Worm (Caenorhabditis elegans) whole organism, L2 larva: ENCODE data around the gene T14A8.2.

Experiments used
- C34F6.9 ChIP-seq: fragments of 150-350 bp; optimal IDR thresholded peaks from 2 replicates; lab custom pipeline; 2014; ENCODE audit warnings: missing biosample characterization, missing genetic modification characterization
- F13H6.1 ChIP-seq: sonication (generic microtip); optimal IDR thresholded peaks from 2 replicates; lab custom pipeline; 2016; ENCODE audit warnings: missing genetic modification characterization, missing compliant biosample characterization
- ZK546.5 ChIP-seq: sonication (generic microtip); optimal IDR thresholded peaks from 2 replicates; lab custom pipeline; 2017; ENCODE audit warnings: missing biosample characterization, missing genetic modification characterization
- alr-1 ChIP-seq: fragments of 150-350 bp; optimal IDR thresholded peaks from 2 replicates; lab custom pipeline; 2014; ENCODE audit warnings: missing biosample characterization, missing genetic modification characterization
- aly-2 ChIP-seq: fragments of 150-350 bp; optimal IDR thresholded peaks from 2 replicates; lab custom pipeline; 2014; ENCODE audit warnings: missing biosample characterization, missing genetic modification characterization
- ceh-16 ChIP-seq: fragments of 150-350 bp; optimal IDR thresholded peaks from 2 replicates; lab custom pipeline; 2014; ENCODE audit warnings: missing biosample characterization, missing genetic modification characterization
- ceh-82 ChIP-seq: fragments of 150-350 bp; optimal IDR thresholded peaks from 2 replicates; lab custom pipeline; 2014; ENCODE audit warnings: missing biosample characterization, missing genetic modification characterization
- crh-2 ChIP-seq: sonication (generic microtip); optimal IDR thresholded peaks from 2 replicates; lab custom pipeline; 2017; ENCODE audit warnings: missing biosample characterization, missing genetic modification characterization
- elt-3 ChIP-seq: sonication (generic microtip); optimal IDR thresholded peaks from 2 replicates; lab custom pipeline; 2017; ENCODE audit warnings: missing biosample characterization, missing genetic modification characterization
- fos-1 ChIP-seq: fragments of 150-350 bp; optimal IDR thresholded peaks from 2 replicates; lab custom pipeline; 2014; ENCODE audit warnings: missing biosample characterization, missing genetic modification characterization
- lin-13 ChIP-seq: fragments of 150-350 bp; optimal IDR thresholded peaks from 2 replicates; lab custom pipeline; 2014; ENCODE audit warnings: missing biosample characterization, missing genetic modification reagents, missing genetic modification characterization
- lsy-2 ChIP-seq, 2 experiments: fragments of 150-350 bp in 1 of 2; sonication (generic microtip) in 1 of 2; optimal IDR thresholded peaks; 2 replicates each; lab custom pipeline; 2014 to 2017; ENCODE audit warnings: missing biosample characterization in 2 of 2, missing genetic modification characterization in 2 of 2
- nhr-129 ChIP-seq: fragments of 150-350 bp; optimal IDR thresholded peaks from 2 replicates; lab custom pipeline; 2014; ENCODE audit warnings: missing biosample characterization, missing genetic modification characterization
- nhr-21 ChIP-seq: fragments of 150-350 bp; optimal IDR thresholded peaks from 2 replicates; lab custom pipeline; 2014; ENCODE audit warnings: missing biosample characterization, missing genetic modification characterization
- nhr-77 ChIP-seq: fragments of 150-350 bp; optimal IDR thresholded peaks from 2 replicates; lab custom pipeline; 2014; ENCODE audit warnings: missing biosample characterization, missing genetic modification characterization
- sem-4 ChIP-seq: fragments of 150-350 bp; optimal IDR thresholded peaks from 2 replicates; lab custom pipeline; 2014; ENCODE audit warnings: missing biosample characterization, missing genetic modification reagents, missing genetic modification characterization
- sma-3 ChIP-seq: sonication (generic microtip); optimal IDR thresholded peaks from 2 replicates; lab custom pipeline; 2016; ENCODE audit warnings: missing genetic modification reagents, missing genetic modification characterization, missing compliant biosample characterization
- sma-9 ChIP-seq, 2 experiments: fragments of 150-350 bp in 1 of 2; sonication (generic microtip) in 1 of 2; optimal IDR thresholded peaks; 2 replicates each; lab custom pipeline; 2014 to 2016; ENCODE audit warnings: missing genetic modification characterization in 2 of 2, mild to moderate bottlenecking in 1 of 2, missing biosample characterization in 1 of 2, missing compliant biosample characterization in 1 of 2, missing genetic modification reagents in 1 of 2, moderate library complexity in 1 of 2
- unc-55 ChIP-seq: fragments of 150-350 bp; sonication (generic microtip); optimal IDR thresholded peaks from 3 replicates; lab custom pipeline; 2014; ENCODE audit warnings: missing biosample characterization, missing genetic modification reagents, missing genetic modification characterization
- unc-62 ChIP-seq: fragments of 150-350 bp; optimal IDR thresholded peaks from 2 replicates; lab custom pipeline; 2014; ENCODE audit warnings: missing biosample characterization, missing genetic modification reagents, missing genetic modification characterization
- ztf-11 ChIP-seq: sonication (generic microtip); optimal IDR thresholded peaks from 2 replicates; lab custom pipeline; 2017; ENCODE audit warnings: missing biosample characterization, missing genetic modification characterization
- ztf-4 ChIP-seq: fragments of 150-350 bp; optimal IDR thresholded peaks from 2 replicates; lab custom pipeline; 2014; ENCODE audit warnings: missing biosample characterization, missing genetic modification characterization

Gene T14A8.2

DNA sequence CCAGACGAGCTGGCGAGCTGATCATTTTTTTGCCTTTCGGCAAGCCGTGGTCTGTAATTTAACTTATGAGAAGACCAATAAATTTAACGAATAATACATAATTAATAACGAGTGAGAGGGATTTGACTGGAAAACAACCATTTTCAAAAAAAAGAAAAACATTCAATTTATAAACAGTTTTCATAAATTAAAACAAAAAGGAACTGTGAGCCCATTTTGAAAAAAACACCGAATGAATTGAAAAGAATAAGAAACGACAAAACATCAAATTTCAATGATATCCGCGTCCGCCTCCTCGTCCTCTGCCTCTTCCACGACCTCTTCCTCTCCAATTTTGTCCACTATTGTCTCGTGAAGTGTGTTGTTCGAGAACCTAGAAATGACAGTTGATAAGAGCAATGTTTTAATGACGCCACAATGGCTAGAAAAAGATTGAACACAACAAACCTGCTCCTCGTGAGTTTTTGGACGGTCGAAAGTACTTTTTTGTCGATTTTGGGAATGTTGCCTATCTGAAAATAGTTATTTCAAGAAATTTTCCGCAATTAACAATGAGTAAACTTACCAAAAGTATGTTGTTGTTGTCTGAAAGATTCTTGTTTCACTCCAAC, 38.5 kb downstream of the T14A8.2 start, which contains the start of gene tag-321:
tag-321 (minus strand) TSS at position 51 of the 611 bp plus-strand sequence.
- TF ChIP-seq fos-1 (tag; lab: Kevin White, UChicago) (peak; percentile 26), F13H6.1 (tag; lab: Kevin White, UChicago) (no peak), ztf-11 (no peak), sma-9 (GFP tag; optimal IDR thresholded peaks at IDR 0.05; lab: Kevin White, UChicago) (peak; percentile 18), sma-9 (tag; optimal IDR thresholded peaks at IDR 0.05; lab: Kevin White, UChicago) (no peak), unc-62 (GFP tag; lab: Kevin White, UChicago) (no peak), elt-3 (no peak), alr-1 (tag; lab: Kevin White, UChicago) (no peak), nhr-21 (tag; lab: Kevin White, UChicago) (no peak), nhr-129 (no peak), unc-55 (GFP tag; lab: Kevin White, UChicago) (no peak), ceh-82 (no peak), ztf-4 (tag; lab: Kevin White, UChicago) (no peak)

DNA sequence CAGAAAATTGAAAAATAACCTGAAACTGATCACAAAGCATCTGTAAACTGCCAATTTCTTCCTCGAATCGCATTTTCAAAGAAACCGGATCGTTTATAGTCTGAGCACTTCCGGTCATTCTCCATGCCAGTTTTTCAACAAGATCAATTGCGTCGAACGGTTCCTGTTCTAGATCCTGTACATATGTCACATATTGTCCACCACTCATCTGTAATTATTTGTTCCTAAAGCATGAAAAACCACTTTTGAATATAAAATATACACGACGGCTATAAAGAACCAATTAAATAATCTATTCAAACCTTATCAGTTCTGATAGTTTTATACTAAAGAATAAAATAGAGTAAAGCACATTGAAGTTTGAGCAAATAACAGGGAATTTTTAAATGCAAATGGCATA, 40.1 kb downstream of the T14A8.2 start, which contains the start of gene sec-10:
sec-10 (minus strand) TSS at position 208 of the 400 bp plus-strand sequence.
- TF ChIP-seq ZK546.5 (no peak), fos-1 (tag; lab: Kevin White, UChicago) (peak; percentile 17)

DNA sequence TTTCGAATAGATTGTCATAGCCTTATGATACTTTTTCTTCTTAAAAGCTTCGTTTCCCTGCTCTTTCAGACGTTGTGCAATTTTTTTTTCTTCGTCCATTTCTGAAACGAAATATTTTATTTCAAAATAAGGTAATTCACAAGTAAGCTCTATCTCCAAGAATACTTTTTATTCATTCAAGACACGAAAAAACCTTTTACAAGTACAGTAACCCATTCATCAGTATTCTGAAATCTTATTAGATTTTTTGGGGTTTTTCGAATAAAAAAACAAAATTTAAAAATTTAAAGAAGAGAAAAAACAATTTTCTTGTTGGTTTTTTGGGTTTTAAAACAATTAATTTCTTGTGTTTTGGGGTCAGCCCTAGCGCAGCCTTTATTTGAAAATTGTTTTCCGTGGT, 43.6 kb downstream of the T14A8.2 start, which contains the start of gene rpap-3:
rpap-3 (minus strand) TSS at position 101 of the 400 bp plus-strand sequence.
- no peak for TF ChIP-seq sma-3
- no peak for TF ChIP-seq ceh-16 (tag; lab: Kevin White, UChicago)
- TF ChIP-seq nhr-77 (tag; lab: Kevin White, UChicago): no peak
- no peak for TF ChIP-seq crh-2

DNA sequence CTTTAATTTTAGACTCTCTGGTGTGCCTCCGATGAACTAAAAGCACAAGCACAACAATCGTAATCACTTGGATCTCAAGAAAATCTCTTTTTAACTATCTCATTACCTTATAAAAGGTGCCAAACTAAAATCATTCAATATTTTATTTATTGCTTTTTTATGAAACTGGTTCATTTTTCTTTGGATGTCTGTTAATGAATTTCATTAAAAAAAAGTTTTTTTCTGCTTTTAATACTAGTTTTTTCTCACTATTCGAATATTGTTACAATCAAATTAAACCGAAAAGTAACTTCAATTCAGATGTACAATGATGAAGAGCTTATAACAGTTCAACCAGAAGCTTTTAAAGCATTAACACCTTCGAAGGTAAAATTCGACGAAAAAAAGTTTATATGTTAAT, 46.7 kb downstream of the T14A8.2 start, which contains the start of gene swd-2.1:
swd-2.1 (plus strand) TSS at position 301 of the 400 bp plus-strand sequence.
- no peak for TF ChIP-seq nhr-77 (tag; lab: Kevin White, UChicago)
- TF ChIP-seq sem-4 (tag; lab: Kevin White, UChicago): no peak
- no peak for TF ChIP-seq crh-2
- no peak for TF ChIP-seq fos-1 (tag; lab: Kevin White, UChicago)
- no peak for TF ChIP-seq aly-2 (tag; lab: Kevin White, UChicago)

DNA sequence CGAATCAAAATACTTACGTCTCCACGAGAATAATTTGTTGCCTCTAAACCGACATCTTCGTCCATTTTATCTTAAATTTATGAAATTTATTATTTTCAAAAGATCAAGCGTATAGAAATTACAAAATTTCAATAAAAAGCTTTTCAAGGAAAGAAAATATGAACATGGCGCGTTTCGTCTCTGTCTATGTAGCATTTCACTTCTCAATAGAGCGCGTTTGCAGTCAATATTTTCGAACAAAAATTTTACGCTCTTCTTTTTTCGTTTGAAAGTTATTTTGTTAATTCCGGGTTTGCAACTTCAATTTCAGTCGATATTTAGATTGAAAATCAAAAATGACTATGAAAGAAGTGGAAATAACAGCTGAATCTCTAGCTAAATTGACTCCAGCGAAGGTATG, 48.2 kb downstream of the T14A8.2 start, which contains the start of the genes hcf-1 and swd-2.2:
hcf-1 (minus strand) TSS at position 70 of the 400 bp plus-strand sequence.
swd-2.2 (plus strand) TSS at position 206 of the 400 bp plus-strand sequence.
- peak; percentile 4 for TF ChIP-seq nhr-129
- TF ChIP-seq C34F6.9 (tag; lab: Kevin White, UChicago): peak; percentile 73
- no peak for TF ChIP-seq lin-13 (GFP tag; lab: Kevin White, UChicago)
- peak; percentile 17 for TF ChIP-seq crh-2
- peak in 1 of 2 experiments; percentile 63 for TF ChIP-seq lsy-2 (tag; optimal IDR thresholded peaks at IDR 0.05; lab: Kevin White, UChicago)
- TF ChIP-seq unc-55 (GFP tag; lab: Kevin White, UChicago): peak; percentile 67
